Fruit fly (Drosophila melanogaster) whole organism, prepupa: Measurements from ENCODE around the gene CG15145.
A peak's percentile ranks its signal among the peaks of the same experiment; 100 is the strongest.

Source experiments
- CG10631 ChIP-seq: fragments of 200-800 bp; sonication (Bioruptor generic); optimal IDR thresholded peaks from 2 replicates; lab custom pipeline; 2016; ENCODE audit warnings: missing biosample characterization, missing genetic modification characterization
- CG11902 ChIP-seq: fragments of 200-800 bp; sonication (Bioruptor generic); optimal IDR thresholded peaks from 3 replicates; lab custom pipeline; 2016; ENCODE audit warnings: missing biosample characterization, missing genetic modification characterization
- CG15336 ChIP-seq: fragments of 200-800 bp; sonication (Bioruptor generic); IDR thresholded peaks from 2 replicates; pipeline ENCODE4 v1.3.6; 2022; ENCODE audit warnings: missing biosample characterization, missing genetic modification characterization
- CG6163 ChIP-seq: fragments of 200-800 bp; sonication (Bioruptor generic); IDR thresholded peaks from 3 replicates; pipeline ENCODE4 v1.3.6; 2022; ENCODE audit warnings: missing biosample characterization, missing genetic modification characterization
- CG7368 ChIP-seq: fragments of 200-800 bp; sonication (Bioruptor generic); optimal IDR thresholded peaks from 3 replicates; lab custom pipeline; 2016; ENCODE audit warnings: missing biosample characterization, missing genetic modification characterization
- CG8319 ChIP-seq: fragments of 200-800 bp; sonication (Bioruptor generic); optimal IDR thresholded peaks from 3 replicates; lab custom pipeline; 2016; ENCODE audit warnings: missing biosample characterization, missing genetic modification characterization
- Ets96B ChIP-seq: fragments of 200-800 bp; optimal IDR thresholded peaks from 2 replicates; lab custom pipeline; 2019; ENCODE audit warnings: missing biosample characterization, mild to moderate bottlenecking, missing genetic modification characterization, moderate library complexity
- Met ChIP-seq: fragments of 200-800 bp; sonication (Bioruptor generic); optimal IDR thresholded peaks from 3 replicates; lab custom pipeline; 2016; ENCODE audit warnings: missing biosample characterization, missing genetic modification characterization
- Smox ChIP-seq: fragments of 200-800 bp; sonication (Bioruptor generic); optimal IDR thresholded peaks from 3 replicates; lab custom pipeline; 2016; ENCODE audit warnings: missing biosample characterization, missing genetic modification characterization
- Sox14 ChIP-seq: fragments of 200-800 bp; sonication (Bioruptor generic); optimal IDR thresholded peaks from 3 replicates; lab custom pipeline; 2016; ENCODE audit warnings: missing biosample characterization, missing genetic modification characterization
- fd85E ChIP-seq: fragments of 200-800 bp; sonication (Bioruptor generic); optimal IDR thresholded peaks from 3 replicates; lab custom pipeline; 2016; ENCODE audit warnings: missing biosample characterization, missing genetic modification characterization
- lz ChIP-seq: fragments of 200-800 bp; sonication (Bioruptor generic); optimal IDR thresholded peaks from 3 replicates; lab custom pipeline; 2016; ENCODE audit warnings: missing biosample characterization, missing genetic modification characterization
- pdm3 ChIP-seq: fragments of 200-800 bp; sonication (Bioruptor generic); optimal IDR thresholded peaks from 3 replicates; lab custom pipeline; 2016; ENCODE audit warnings: missing biosample characterization, missing genetic modification characterization
- spab ChIP-seq: fragments of 200-800 bp; sonication (Bioruptor generic); optimal IDR thresholded peaks from 2 replicates; lab custom pipeline; 2017; ENCODE audit warnings: missing biosample characterization, mild to moderate bottlenecking, missing genetic modification characterization, missing genetic modification reagents

Gene CG15145

DNA sequence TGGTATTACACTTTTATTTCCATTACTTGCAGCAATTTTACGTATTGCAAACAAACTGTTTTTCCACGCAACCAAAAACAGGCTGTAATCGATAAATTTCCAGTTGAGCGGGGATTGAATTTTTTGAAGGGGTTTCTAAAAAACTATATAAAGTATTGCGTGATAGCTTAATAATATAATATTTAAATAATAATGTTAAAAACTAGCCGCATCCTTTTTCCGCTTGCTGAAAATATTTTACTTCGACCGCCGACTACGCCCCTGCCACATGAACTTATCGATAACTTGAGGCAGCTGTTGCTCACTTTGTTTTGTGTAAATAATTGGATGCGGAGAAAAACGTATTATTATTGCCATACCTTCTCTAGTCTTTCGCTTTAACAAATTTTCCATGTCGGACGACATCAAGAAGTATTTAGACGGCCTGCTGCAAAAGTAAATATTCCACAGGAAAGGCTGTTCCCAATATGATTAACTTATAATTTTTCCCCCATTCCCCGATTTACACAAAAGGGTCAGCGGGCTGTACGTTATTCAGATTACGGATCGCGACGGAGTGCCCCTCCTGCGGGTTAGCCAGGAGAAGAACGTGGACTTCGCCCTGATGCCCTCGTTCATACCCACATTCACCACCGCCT lies 51.0 kb downstream of the CG15145 start, which contains the start of the genes fws and Lamtor3 (continued):
- TF ChIP-seq CG7368 (GFP tag; lab: Kevin White, UChicago), result peak; percentile 98
- TF ChIP-seq CG6163 (GFP tag; lab: Robert Waterston, UW), result peak; percentile 100
- peak; percentile 98 for TF ChIP-seq CG11902 (GFP tag; lab: Kevin White, UChicago)
- peak; percentile 98 for TF ChIP-seq lz (GFP tag; lab: Kevin White, UChicago)
- TF ChIP-seq CG15336, result peak; percentile 99
- TF ChIP-seq CG10631, result peak; percentile 100
- peak; percentile 98 for TF ChIP-seq Met
- TF ChIP-seq CG8319 (GFP tag; lab: Kevin White, UChicago), result peak; percentile 98
- TF ChIP-seq Ets96B (tag; lab: Kevin White, UChicago), result peak; percentile 99
- TF ChIP-seq spab (GFP tag; lab: Kevin White, UChicago), result peak; percentile 97
- peak; percentile 98 for TF ChIP-seq Sox14 (GFP tag; lab: Kevin White, UChicago)
- TF ChIP-seq fd85E, result peak; percentile 93
- peak; percentile 96 for TF ChIP-seq Smox (GFP tag; lab: Kevin White, UChicago)
- TF ChIP-seq pdm3 (GFP tag; lab: Kevin White, UChicago), result peak; percentile 97
- TF ChIP-seq, all 60 proteins: peak for 60
